Worm (Caenorhabditis elegans) whole organism, mixed stage, embryonic: ENCODE measurements around the gene T22F3.8.
A peak's percentile ranks its signal among the peaks of the same experiment; 100 is the strongest.
"Not testable (repeated sequence)": the region's sequence is repeated elsewhere in the genome, so short reads cannot be mapped to it uniquely, and the experiment has no call there.

Source experiments
- M03D4.4 ChIP-seq: sonication (generic microtip); optimal IDR thresholded peaks from 2 replicates; lab custom pipeline; 2017; ENCODE audit warnings: mild to moderate bottlenecking, missing genetic modification characterization, missing compliant biosample characterization
- blmp-1 ChIP-seq: fragments of 150-350 bp; optimal IDR thresholded peaks from 2 replicates; lab custom pipeline; 2014; ENCODE audit warnings: missing biosample characterization, missing genetic modification characterization
- ceh-43 ChIP-seq: fragments of 200-800 bp; sonication (Bioruptor generic); optimal IDR thresholded peaks from 2 replicates; lab custom pipeline; 2018; ENCODE audit warnings: mild to moderate bottlenecking, missing genetic modification characterization, moderate library complexity, missing compliant biosample characterization
- ceh-83 ChIP-seq: fragments of 200-800 bp; sonication (Bioruptor generic); optimal IDR thresholded peaks from 2 replicates; lab custom pipeline; 2018; ENCODE audit warnings: mild to moderate bottlenecking, missing genetic modification characterization, missing compliant biosample characterization
- ces-1 ChIP-seq: fragments of 150-350 bp; optimal IDR thresholded peaks from 2 replicates; lab custom pipeline; 2014; ENCODE audit warnings: missing biosample characterization, missing genetic modification reagents, missing genetic modification characterization
- elt-3 ChIP-seq: fragments of 150-350 bp; optimal IDR thresholded peaks from 2 replicates; lab custom pipeline; 2014; ENCODE audit warnings: missing biosample characterization, missing genetic modification characterization
- flh-1 ChIP-seq: fragments of 200-800 bp; sonication (Bioruptor generic); optimal IDR thresholded peaks from 2 replicates; lab custom pipeline; 2018; ENCODE audit warnings: mild to moderate bottlenecking, missing genetic modification characterization, moderate library complexity, missing compliant biosample characterization
- ham-2 ChIP-seq: fragments of 200-800 bp; sonication (Bioruptor generic); optimal IDR thresholded peaks from 2 replicates; lab custom pipeline; 2018; ENCODE audit warnings: mild to moderate bottlenecking, missing genetic modification characterization, missing compliant biosample characterization
- hlh-1 ChIP-seq: fragments of 150-350 bp; optimal IDR thresholded peaks from 2 replicates; lab custom pipeline; 2014; ENCODE audit warnings: missing biosample characterization, missing genetic modification reagents, missing genetic modification characterization
- lin-13 ChIP-seq: fragments of 150-350 bp; optimal IDR thresholded peaks from 2 replicates; lab custom pipeline; 2014; ENCODE audit warnings: missing biosample characterization, missing genetic modification characterization
- lin-32 ChIP-seq: fragments of 200-800 bp; sonication (Bioruptor generic); optimal IDR thresholded peaks from 2 replicates; lab custom pipeline; 2018; ENCODE audit warnings: mild to moderate bottlenecking, missing genetic modification characterization, missing compliant biosample characterization
- lsy-2 ChIP-seq: fragments of 150-350 bp; optimal IDR thresholded peaks from 2 replicates; lab custom pipeline; 2014; ENCODE audit warnings: missing biosample characterization, missing genetic modification characterization
- mab-5 ChIP-seq: fragments of 150-350 bp; optimal IDR thresholded peaks from 2 replicates; lab custom pipeline; 2014; ENCODE audit warnings: missing biosample characterization, missing genetic modification characterization
- mep-1 ChIP-seq: fragments of 150-350 bp; optimal IDR thresholded peaks from 2 replicates; lab custom pipeline; 2017; ENCODE audit warnings: missing biosample characterization, missing genetic modification reagents, missing genetic modification characterization, inconsistent platforms
- nhr-12 ChIP-seq: fragments of 150-350 bp; optimal IDR thresholded peaks from 2 replicates; lab custom pipeline; 2014; ENCODE audit warnings: missing biosample characterization, missing genetic modification characterization
- nhr-237 ChIP-seq: fragments of 150-350 bp; optimal IDR thresholded peaks from 2 replicates; lab custom pipeline; 2014; ENCODE audit warnings: missing biosample characterization, missing genetic modification characterization
- nhr-28 ChIP-seq: fragments of 150-350 bp; optimal IDR thresholded peaks from 2 replicates; lab custom pipeline; 2014; ENCODE audit warnings: missing biosample characterization, missing genetic modification characterization
- sem-2 ChIP-seq: fragments of 200-800 bp; sonication (Bioruptor generic); optimal IDR thresholded peaks from 2 replicates; lab custom pipeline; 2018; ENCODE audit warnings: mild to moderate bottlenecking, missing genetic modification characterization, missing compliant biosample characterization
- snpc-4 ChIP-seq: fragments of 150-350 bp; optimal IDR thresholded peaks from 2 replicates; lab custom pipeline; 2014; ENCODE audit warnings: missing biosample characterization, missing genetic modification characterization
- sptf-1 ChIP-seq: sonication (generic microtip); optimal IDR thresholded peaks from 2 replicates; lab custom pipeline; 2017; ENCODE audit warnings: mild to moderate bottlenecking, missing genetic modification characterization, moderate library complexity, missing compliant biosample characterization
- tbx-8 ChIP-seq: fragments of 200-800 bp; sonication (Bioruptor generic); optimal IDR thresholded peaks from 2 replicates; lab custom pipeline; 2018; ENCODE audit warnings: mild to moderate bottlenecking, missing genetic modification characterization, moderate library complexity, missing compliant biosample characterization
- unc-120 ChIP-seq: sonication (generic microtip); optimal IDR thresholded peaks from 2 replicates; lab custom pipeline; 2017; ENCODE audit warnings: missing genetic modification characterization, missing compliant biosample characterization; ENCODE audit not compliant: poor library complexity, severe bottlenecking
- unc-39 ChIP-seq: fragments of 150-350 bp; optimal IDR thresholded peaks from 2 replicates; lab custom pipeline; 2014; ENCODE audit warnings: missing biosample characterization, missing genetic modification characterization
- unc-62 ChIP-seq: fragments of 150-350 bp; optimal IDR thresholded peaks from 2 replicates; lab custom pipeline; 2014; ENCODE audit warnings: missing biosample characterization, missing genetic modification reagents, missing genetic modification characterization
- zip-8 ChIP-seq: fragments of 150-350 bp; optimal IDR thresholded peaks from 2 replicates; lab custom pipeline; 2014; ENCODE audit warnings: missing biosample characterization, missing genetic modification characterization

The T22F3.8 gene

DNA sequence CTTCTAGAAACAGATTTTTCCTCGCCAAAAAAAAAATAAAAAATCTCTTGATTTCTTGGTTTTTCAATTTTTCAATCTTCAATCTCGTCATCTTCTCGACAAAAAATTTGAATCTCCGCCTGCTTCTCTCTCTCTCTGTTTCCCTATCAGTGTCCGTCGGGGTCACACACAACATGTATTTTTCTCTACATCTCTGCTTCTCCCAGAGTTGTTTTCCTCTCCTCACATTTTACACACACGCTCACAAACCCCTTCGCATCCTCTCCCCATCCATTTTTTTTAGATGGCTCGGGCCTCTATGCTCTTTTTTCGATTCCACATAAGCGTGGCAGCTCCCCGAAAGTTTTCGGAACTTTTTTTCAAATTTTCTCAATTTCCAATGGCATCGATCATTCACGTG lies 25.4 kb downstream of the T22F3.8 start:
- no peak for TF ChIP-seq M03D4.4
- peak; percentile 6 for TF ChIP-seq lsy-2 (tag; lab: Kevin White, UChicago)
- TF ChIP-seq unc-39: no peak
- TF ChIP-seq hlh-1 (tag; lab: Kevin White, UChicago): peak; percentile 67
- no peak for TF ChIP-seq mab-5
- no peak for TF ChIP-seq ces-1 (GFP tag; lab: Kevin White, UChicago)
- TF ChIP-seq ham-2 (GFP tag; lab: Kevin White, UChicago): no peak
- TF ChIP-seq lin-13 (tag; lab: Kevin White, UChicago): no peak
- no peak for TF ChIP-seq ceh-83 (GFP tag; lab: Kevin White, UChicago)
- TF ChIP-seq, all 35 proteins: peak for 2

DNA sequence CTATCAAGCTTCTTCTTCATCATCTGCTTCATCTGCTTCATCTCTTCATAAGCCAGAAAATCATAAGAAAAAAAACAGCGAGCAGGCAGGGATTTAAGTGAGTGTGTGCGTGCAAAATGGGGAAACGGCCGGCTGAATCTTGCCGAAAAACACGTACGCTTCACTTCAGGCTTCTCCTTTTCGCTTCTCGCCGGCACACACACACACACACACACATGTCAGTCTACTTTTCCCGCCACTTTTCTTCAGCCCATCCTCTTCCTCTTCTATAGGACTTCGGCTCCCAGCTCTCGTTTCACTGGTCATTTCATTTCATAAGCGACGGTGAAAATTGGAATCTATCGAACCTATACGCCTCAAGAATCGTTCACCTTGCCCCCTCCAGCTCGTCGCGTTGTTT lies 26.0 kb downstream of the T22F3.8 start:
- no peak for TF ChIP-seq unc-62 (GFP tag; lab: Kevin White, UChicago)
- no peak for TF ChIP-seq ceh-83 (GFP tag; lab: Kevin White, UChicago)
- TF ChIP-seq ceh-43 (GFP tag; lab: Kevin White, UChicago): no peak
- no peak for TF ChIP-seq mep-1 (tag; lab: Kevin White, UChicago)
- TF ChIP-seq lin-32 (GFP tag; lab: Kevin White, UChicago): no peak
- no peak for TF ChIP-seq flh-1
- TF ChIP-seq snpc-4 (tag; lab: Kevin White, UChicago): no peak
- no peak for TF ChIP-seq tbx-8 (GFP tag; lab: Kevin White, UChicago)
- TF ChIP-seq sem-2 (GFP tag; lab: Kevin White, UChicago): no peak
- TF ChIP-seq lin-13 (tag; lab: Kevin White, UChicago): no peak
- no peak for TF ChIP-seq mab-5
- TF ChIP-seq, all 35 proteins: peak for 0

DNA sequence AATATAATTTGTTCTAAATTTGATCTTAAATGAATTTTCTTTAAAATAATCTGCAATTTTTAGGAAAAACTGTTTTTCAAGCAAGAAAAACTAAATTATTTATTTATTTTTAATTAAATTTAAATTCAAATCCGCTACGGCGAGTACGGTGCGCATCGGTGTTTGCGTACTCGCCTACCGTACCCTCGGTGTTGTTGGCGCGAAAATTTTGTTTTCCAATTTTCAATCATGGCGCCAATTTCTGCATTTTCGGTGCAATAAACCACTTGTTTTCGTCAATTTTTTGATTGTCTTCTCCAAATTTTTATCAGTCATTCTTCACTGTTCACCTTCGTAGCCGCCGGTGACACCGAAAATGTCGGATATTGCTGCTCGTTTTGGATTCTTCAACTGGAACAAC lies 26.4 kb downstream of the T22F3.8 start, which contains the start of gene pygl-1:
Gene pygl-1 (plus strand): TSS at position 211 of the 400 bp plus-strand sequence.
- TF ChIP-seq lsy-2 (tag; lab: Kevin White, UChicago) (peak; percentile 85), flh-1 (no peak)
- TF ChIP-seq, all 35 proteins: peak for 1

DNA sequence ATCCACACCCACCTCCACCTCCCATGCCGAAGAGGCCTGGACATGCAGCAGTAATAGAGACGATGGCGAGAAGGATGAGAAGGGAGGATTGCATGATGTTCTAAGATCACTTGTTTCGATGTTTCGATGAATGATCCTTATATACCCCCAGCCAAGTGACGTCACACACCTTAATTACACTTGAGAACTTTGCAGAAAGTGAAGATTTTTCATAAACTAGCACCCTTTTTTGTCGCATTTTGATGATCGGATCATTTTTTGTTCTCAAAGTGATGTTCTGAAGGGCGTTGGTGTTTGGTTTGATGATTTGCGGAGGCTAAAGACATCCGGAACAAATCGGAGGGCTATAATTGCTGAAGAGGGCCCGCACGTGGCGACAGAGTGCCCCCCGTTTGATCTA lies 29.5 kb downstream of the T22F3.8 start, which contains the start of gene grl-27:
Gene grl-27 (minus strand): TSS at position 101 of the 400 bp plus-strand sequence.
- TF ChIP-seq unc-62 (GFP tag; lab: Kevin White, UChicago) (no peak), lin-32 (GFP tag; lab: Kevin White, UChicago) (no peak), blmp-1 (tag; lab: Kevin White, UChicago) (no peak), mep-1 (tag; lab: Kevin White, UChicago) (no peak), ham-2 (GFP tag; lab: Kevin White, UChicago) (no peak), zip-8 (tag; lab: Kevin White, UChicago) (no peak)

DNA sequence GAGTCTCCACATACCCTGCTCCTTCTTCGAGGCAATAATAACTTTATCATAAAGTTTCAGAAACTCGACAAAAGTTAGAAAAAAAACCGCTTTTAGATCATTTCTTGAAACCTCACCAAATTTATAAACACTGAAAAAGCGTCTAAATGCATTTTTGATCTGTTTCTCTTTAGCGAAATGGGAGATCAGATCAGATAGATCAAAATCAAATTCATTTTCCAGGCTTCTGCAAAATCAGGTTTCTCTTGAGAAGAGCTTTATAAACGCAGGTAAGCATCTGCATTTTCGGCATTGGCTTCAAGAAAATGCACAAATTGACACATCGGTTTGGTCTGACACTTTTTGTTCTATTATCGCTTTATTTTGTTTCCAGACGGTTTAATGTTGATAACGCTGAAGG lies 32.8 kb downstream of the T22F3.8 start, which contains the start of gene F40C5.1:
Gene F40C5.1 (plus strand): TSS at position 301 of the 400 bp plus-strand sequence.
- TF ChIP-seq ces-1 (GFP tag; lab: Kevin White, UChicago); elt-3 (tag; lab: Kevin White, UChicago); unc-120 (tag; lab: Kevin White, UChicago): not testable (repeated sequence)

DNA sequence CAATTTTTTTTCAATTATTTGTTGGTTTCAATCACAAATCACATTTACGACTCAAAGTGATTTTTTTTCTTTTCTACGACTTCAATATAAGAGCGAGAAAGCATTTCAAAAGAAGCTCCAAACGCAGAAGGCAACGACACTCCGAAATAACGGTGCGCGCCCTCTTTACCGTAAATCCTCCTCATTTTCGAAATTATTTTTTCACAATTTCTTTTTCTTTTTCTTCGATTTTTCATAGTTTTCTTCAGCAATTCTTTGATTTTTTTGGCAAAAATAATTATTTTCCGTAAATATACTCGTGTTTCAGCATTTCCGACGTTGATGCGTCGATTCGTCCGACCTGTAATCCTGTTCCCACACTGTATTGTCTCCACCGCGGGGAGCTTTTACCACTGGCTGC lies 34.5 kb downstream of the T22F3.8 start, which contains the start of gene F40C5.2:
Gene F40C5.2 (plus strand): TSS at position 301 of the 400 bp plus-strand sequence.
- not testable (repeated sequence) for TF ChIP-seq mab-5; ceh-83 (GFP tag; lab: Kevin White, UChicago); sptf-1 (tag; lab: Kevin White, UChicago)

DNA sequence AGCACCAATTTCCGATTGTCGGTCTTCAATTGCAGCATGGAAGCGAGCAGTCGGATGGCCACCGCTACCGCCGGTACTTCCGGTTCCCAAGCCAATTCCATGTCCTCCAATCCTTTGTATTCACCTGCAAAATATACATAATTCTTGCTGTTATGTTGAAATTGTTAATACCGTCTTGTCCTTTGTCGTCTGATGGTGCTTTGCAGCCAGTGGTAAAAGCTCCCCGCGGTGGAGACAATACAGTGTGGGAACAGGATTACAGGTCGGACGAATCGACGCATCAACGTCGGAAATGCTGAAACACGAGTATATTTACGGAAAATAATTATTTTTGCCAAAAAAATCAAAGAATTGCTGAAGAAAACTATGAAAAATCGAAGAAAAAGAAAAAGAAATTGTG lies 40.9 kb downstream of the T22F3.8 start, which contains the start of gene T24A6.17:
Gene T24A6.17 (minus strand): TSS at position 101 of the 400 bp plus-strand sequence.
- TF ChIP-seq lsy-2 (tag; lab: Kevin White, UChicago); nhr-28 (tag; lab: Kevin White, UChicago); ceh-83 (GFP tag; lab: Kevin White, UChicago): not testable (repeated sequence)

DNA sequence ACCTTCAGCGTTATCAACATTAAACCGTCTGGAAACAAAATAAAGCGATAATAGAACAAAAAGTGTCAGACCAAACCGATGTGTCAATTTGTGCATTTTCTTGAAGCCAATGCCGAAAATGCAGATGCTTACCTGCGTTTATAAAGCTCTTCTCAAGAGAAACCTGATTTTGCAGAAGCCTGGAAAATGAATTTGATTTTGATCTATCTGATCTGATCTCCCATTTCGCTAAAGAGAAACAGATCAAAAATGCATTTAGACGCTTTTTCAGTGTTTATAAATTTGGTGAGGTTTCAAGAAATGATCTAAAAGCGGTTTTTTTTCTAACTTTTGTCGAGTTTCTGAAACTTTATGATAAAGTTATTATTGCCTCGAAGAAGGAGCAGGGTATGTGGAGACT lies 42.4 kb downstream of the T22F3.8 start, which contains the start of gene T24A6.16:
Gene T24A6.16 (minus strand): TSS at position 101 of the 400 bp plus-strand sequence.
- TF ChIP-seq nhr-237 (tag; lab: Kevin White, UChicago); ces-1 (GFP tag; lab: Kevin White, UChicago); nhr-12: not testable (repeated sequence)
